Fruit fly (Drosophila melanogaster): ENCODE measurements around the gene meigo.

DNA sequence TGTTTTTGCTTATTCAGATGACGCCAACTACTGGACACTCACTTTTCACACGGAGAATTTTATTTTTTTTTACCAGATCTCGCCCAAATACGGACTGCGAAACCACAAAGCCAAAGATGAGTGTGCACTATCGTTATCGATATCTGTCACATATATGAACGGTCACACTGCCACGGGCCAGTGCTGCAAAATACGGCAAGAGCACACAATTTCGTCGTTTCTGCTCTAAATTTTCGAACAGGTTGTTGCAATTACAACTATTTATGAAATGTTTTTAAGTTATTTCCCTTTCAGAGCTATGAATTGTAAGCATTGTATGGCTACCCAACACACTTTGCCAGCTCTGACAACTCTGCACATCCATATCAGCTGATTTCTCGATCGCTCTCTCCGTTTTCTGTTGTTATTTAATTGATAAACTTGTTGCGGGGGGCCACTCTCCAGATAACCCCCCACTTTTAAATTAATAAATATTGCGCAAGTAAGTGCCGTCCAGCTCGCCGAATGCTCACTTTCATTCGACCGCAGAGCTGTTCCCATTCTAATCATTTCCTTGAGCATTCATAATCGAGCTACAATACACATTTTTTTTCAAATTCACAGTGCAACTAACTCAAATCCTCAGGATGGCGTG, 10.6 kb upstream of the meigo start, which contains the start of the genes slmb and CG5793:
- no peak for TF ChIP-seq kay (GFP tag; ENCODE audit: borderline replicate concordance)
- peak; percentile 98 for TF ChIP-seq CG14711 (tag; optimal IDR thresholded peaks at IDR 0.05)
- peak; percentile 24 for TF ChIP-seq CG7045 (GFP tag; optimal IDR thresholded peaks at IDR 0.05)
- no peak for TF ChIP-seq Hr96 (GFP tag; optimal IDR thresholded peaks at IDR 0.05)
- no peak for TF ChIP-seq toe (GFP tag; optimal IDR thresholded peaks at IDR 0.05)
- peak; percentile 71 for TF ChIP-seq CG11617 (GFP tag; optimal IDR thresholded peaks at IDR 0.05)
- peak; percentile 62 for TF ChIP-seq bab1 (GFP tag; optimal IDR thresholded peaks at IDR 0.05)
- peak; percentile 71 for TF ChIP-seq CG1620 (GFP tag; optimal IDR thresholded peaks at IDR 0.05)
- peak; percentile 45 for TF ChIP-seq CG33017 (tag; optimal IDR thresholded peaks at IDR 0.05)
- peak in 1 of 2 experiments; percentile 87 for TF ChIP-seq cnc (optimal IDR thresholded peaks at IDR 0.05)
- TF ChIP-seq tj (GFP tag; optimal IDR thresholded peaks at IDR 0.05) = peak; percentile 29
- peak; percentile 86 for TF ChIP-seq Crg-1 (GFP tag; optimal IDR thresholded peaks at IDR 0.05)
- TF ChIP-seq Clk (GFP tag; optimal IDR thresholded peaks at IDR 0.05) = peak; percentile 27
